Fruit fly (Drosophila melanogaster) whole organism, wandering third instar larva: ENCODE data around the gene Sf3a2.

Experiments used
- CG32264 ChIP-seq: fragments of 200-800 bp; sonication (Bioruptor generic); optimal IDR thresholded peaks from 2 replicates; lab custom pipeline; 2016; ENCODE audit warnings: missing biosample characterization, missing genetic modification characterization
- CG9705 ChIP-seq: fragments of 200-800 bp; sonication (Bioruptor generic); optimal IDR thresholded peaks from 2 replicates; lab custom pipeline; 2018; ENCODE audit warnings: missing biosample characterization, mild to moderate bottlenecking, missing genetic modification characterization
- CrebA ChIP-seq: fragments of 200-800 bp; sonication (Bioruptor generic); optimal IDR thresholded peaks from 2 replicates; lab custom pipeline; 2016; ENCODE audit warnings: missing biosample characterization, mild to moderate bottlenecking, missing genetic modification characterization, borderline replicate concordance
- Dfd ChIP-seq: fragments of >200 bp; optimal IDR thresholded peaks from 2 replicates; lab custom pipeline; 2017; ENCODE audit warnings: missing biosample characterization, missing genetic modification characterization
- Dif ChIP-seq: fragments of 200-275, 200-300 bp; sonication (Bioruptor generic); optimal IDR thresholded peaks from 2 replicates; lab custom pipeline; 2018; ENCODE audit warnings: missing biosample characterization, missing genetic modification characterization; ENCODE audit not compliant: partially characterized antibody
- GATAd ChIP-seq: sonication (Bioruptor generic); optimal IDR thresholded peaks from 2 replicates; lab custom pipeline; 2016; ENCODE audit warnings: missing biosample characterization, missing genetic modification characterization
- HLH106 ChIP-seq: fragments of 200-800 bp; optimal IDR thresholded peaks from 3 replicates; lab custom pipeline; 2019; ENCODE audit warnings: missing biosample characterization, mild to moderate bottlenecking, missing genetic modification characterization, moderate library complexity
- Hnf4 ChIP-seq: fragments of 200-800 bp; sonication (Bioruptor generic); optimal IDR thresholded peaks from 2 replicates; lab custom pipeline; 2016; ENCODE audit warnings: missing biosample characterization, mild to moderate bottlenecking, missing genetic modification characterization
- Hr78 ChIP-seq: fragments of >200 bp; optimal IDR thresholded peaks from 2 replicates; lab custom pipeline; 2017; ENCODE audit warnings: missing biosample characterization, missing genetic modification characterization
- Hr83 ChIP-seq: fragments of 200-300 bp; sonication (Bioruptor generic); optimal IDR thresholded peaks from 2 replicates; lab custom pipeline; 2016; ENCODE audit warnings: missing biosample characterization, mild to moderate bottlenecking, missing genetic modification characterization, moderate library complexity; ENCODE audit not compliant: poor library complexity, severe bottlenecking
- Jra ChIP-seq: sonication (Bioruptor generic); optimal IDR thresholded peaks from 2 replicates; lab custom pipeline; 2016; ENCODE audit warnings: missing biosample characterization, missing genetic modification characterization
- Myc ChIP-seq: fragments of >200 bp; optimal IDR thresholded peaks from 2 replicates; lab custom pipeline; 2017
- OdsH ChIP-seq: fragments of 200-800 bp; sonication (Bioruptor generic); optimal IDR thresholded peaks from 2 replicates; lab custom pipeline; 2016; ENCODE audit warnings: missing biosample characterization, mild to moderate bottlenecking, missing genetic modification characterization
- Rel ChIP-seq, 2 experiments: fragments of 200-800 bp; sonication (Bioruptor generic) in 1 of 2; optimal IDR thresholded peaks; 2 replicates in 1 of 2; 3 replicates in 1 of 2; lab custom pipeline; 2016 to 2019; ENCODE audit warnings: mild to moderate bottlenecking in 2 of 2, missing biosample characterization in 2 of 2, missing genetic modification characterization in 2 of 2, moderate library complexity in 1 of 2
- Sp1 ChIP-seq: fragments of 200-800 bp; sonication (Bioruptor generic); optimal IDR thresholded peaks from 3 replicates; lab custom pipeline; 2019; ENCODE audit warnings: missing biosample characterization, mild to moderate bottlenecking, missing genetic modification characterization, moderate library complexity
- Vsx2 ChIP-seq: fragments of 200-300, 225-300 bp; sonication (Bioruptor generic); optimal IDR thresholded peaks from 2 replicates; lab custom pipeline; 2018; ENCODE audit warnings: missing biosample characterization, missing genetic modification characterization; ENCODE audit not compliant: partially characterized antibody
- br ChIP-seq: fragments of 200-800 bp; sonication (Bioruptor generic); optimal IDR thresholded peaks from 2 replicates; lab custom pipeline; 2016; ENCODE audit warnings: missing biosample characterization, missing genetic modification characterization
- brk ChIP-seq: fragments of 200-800 bp; sonication (Bioruptor generic); optimal IDR thresholded peaks from 2 replicates; lab custom pipeline; 2016; ENCODE audit warnings: missing biosample characterization, mild to moderate bottlenecking, missing genetic modification characterization
- dmrt93B ChIP-seq: fragments of 200-800 bp; sonication (Bioruptor generic); optimal IDR thresholded peaks from 2 replicates; lab custom pipeline; 2018; ENCODE audit warnings: missing biosample characterization, mild to moderate bottlenecking, missing genetic modification characterization
- dsf ChIP-seq: sonication (Bioruptor generic); optimal IDR thresholded peaks from 2 replicates; lab custom pipeline; 2016; ENCODE audit warnings: missing biosample characterization, missing genetic modification characterization, borderline replicate concordance
- ey ChIP-seq: fragments of 200-800 bp; sonication (Bioruptor generic); optimal IDR thresholded peaks from 2 replicates; lab custom pipeline; 2016; ENCODE audit warnings: missing biosample characterization, missing genetic modification characterization
- foxo ChIP-seq, 2 experiments: fragments of 200-800 bp; sonication (Bioruptor generic); optimal IDR thresholded peaks; 2 replicates in 1 of 2; 3 replicates in 1 of 2; lab custom pipeline; 2016 to 2017; ENCODE audit warnings: missing biosample characterization in 2 of 2, missing genetic modification characterization in 2 of 2
- fru ChIP-seq: fragments of 200-800 bp; sonication (Bioruptor generic); optimal IDR thresholded peaks from 3 replicates; lab custom pipeline; 2016; ENCODE audit warnings: missing biosample characterization, mild to moderate bottlenecking, missing genetic modification characterization
- h ChIP-seq: fragments of 200-800 bp; sonication (Bioruptor generic); optimal IDR thresholded peaks from 3 replicates; lab custom pipeline; 2016; ENCODE audit warnings: missing biosample characterization, mild to moderate bottlenecking, missing genetic modification characterization
- jim ChIP-seq: fragments of 175-275, 200-325 bp; sonication (Bioruptor generic); optimal IDR thresholded peaks from 2 replicates; lab custom pipeline; 2016; ENCODE audit warnings: missing biosample characterization, mild to moderate bottlenecking, missing genetic modification characterization
- lola ChIP-seq: fragments of >200 bp; optimal IDR thresholded peaks from 2 replicates; lab custom pipeline; 2017; ENCODE audit warnings: missing biosample characterization, missing genetic modification characterization
- pan ChIP-seq: fragments of >200 bp; optimal IDR thresholded peaks from 2 replicates; lab custom pipeline; 2017
- psq ChIP-seq: fragments of 200-800 bp; sonication (Bioruptor generic); optimal IDR thresholded peaks from 3 replicates; lab custom pipeline; 2017; ENCODE audit warnings: missing biosample characterization, mild to moderate bottlenecking, missing genetic modification characterization, moderate library complexity
- rgr ChIP-seq: fragments of 200-800 bp; sonication (Bioruptor generic); optimal IDR thresholded peaks from 3 replicates; lab custom pipeline; 2016; ENCODE audit warnings: missing biosample characterization, mild to moderate bottlenecking, missing genetic modification characterization
- sage ChIP-seq: fragments of 200-800 bp; sonication (Bioruptor generic); optimal IDR thresholded peaks from 2 replicates; lab custom pipeline; 2016; ENCODE audit warnings: missing biosample characterization, mild to moderate bottlenecking, missing genetic modification characterization
- sv ChIP-seq: fragments of 200-800 bp; sonication (Bioruptor generic); optimal IDR thresholded peaks from 3 replicates; lab custom pipeline; 2016; ENCODE audit warnings: missing biosample characterization, missing genetic modification characterization
- tai ChIP-seq: sonication (Bioruptor generic); optimal IDR thresholded peaks from 2 replicates; lab custom pipeline; 2016; ENCODE audit warnings: missing biosample characterization, missing genetic modification characterization
- woc ChIP-seq: sonication (Bioruptor generic); optimal IDR thresholded peaks from 2 replicates; lab custom pipeline; 2016; ENCODE audit warnings: missing biosample characterization, mild to moderate bottlenecking, missing genetic modification characterization

The Sf3a2 gene

dm6 chr3L:12813907-12814306 lies at the start of gene Sf3a2, which contains the start of gene CG42588:
Gene Sf3a2, minus strand, starts transcription at chr3L:12814019.
Gene CG42588, plus strand, starts transcription at chr3L:12814254.
- TF ChIP-seq Vsx2 (GFP tag; lab: Kevin White, UChicago) (no peak), Jra (GFP tag; lab: Kevin White, UChicago) (no peak), jim (GFP tag; lab: Kevin White, UChicago) (no peak), lola (GFP tag; lab: Kevin White, UChicago) (no peak), foxo (GFP tag; optimal IDR thresholded peaks at IDR 0.05; lab: Kevin White, UChicago) (peak in 1 of 2 experiments; percentile 63), Hr78 (GFP tag; lab: Kevin White, UChicago) (no peak), psq (GFP tag; lab: Kevin White, UChicago) (peak; percentile 56), Rel (GFP tag; optimal IDR thresholded peaks at IDR 0.05; lab: Kevin White, UChicago) (no peak), Rel (tag; optimal IDR thresholded peaks at IDR 0.05; lab: Kevin White, UChicago) (peak; percentile 31), CG9705 (peak; percentile 29), rgr (GFP tag; lab: Kevin White, UChicago) (no peak), Hr83 (peak; percentile 72), CG32264 (no peak), woc (GFP tag; lab: Kevin White, UChicago) (peak; percentile 52), br (GFP tag; lab: Kevin White, UChicago) (no peak), fru (GFP tag; lab: Kevin White, UChicago) (no peak), pan (no peak), Sp1 (GFP tag; lab: Kevin White, UChicago) (no peak), Dfd (GFP tag; lab: Kevin White, UChicago) (no peak), dmrt93B (GFP tag; lab: Kevin White, UChicago) (no peak), Hnf4 (GFP tag; lab: Kevin White, UChicago) (no peak), ey (GFP tag; lab: Kevin White, UChicago) (peak; percentile 38), tai (GFP tag; lab: Kevin White, UChicago) (no peak), dsf (peak; percentile 15), h (no peak), sage (GFP tag; lab: Kevin White, UChicago) (no peak), Myc (no peak), CrebA (GFP tag; lab: Kevin White, UChicago) (no peak), sv (GFP tag; lab: Kevin White, UChicago) (peak; percentile 58), OdsH (peak; percentile 29), GATAd (peak; percentile 11), HLH106 (tag; lab: Kevin White, UChicago) (peak; percentile 75), brk (GFP tag; lab: Kevin White, UChicago) (no peak)

dm6 chr3L:12862820-12863219 lies 49.0 kb upstream of the Sf3a2 start, which contains the start of gene CG10943:
Gene CG10943, minus strand, starts transcription at chr3L:12862920.
- TF ChIP-seq rgr (GFP tag; lab: Kevin White, UChicago) = no peak

dm6 chr3L:12861255-12861899 lies 47.6 kb upstream of the Sf3a2 start, which contains the start of gene CG32107:
Gene CG32107, minus strand, starts transcription at chr3L:12861305.
- no peak for TF ChIP-seq Sp1 (GFP tag; lab: Kevin White, UChicago)
- TF ChIP-seq Hr78 (GFP tag; lab: Kevin White, UChicago) = no peak
- no peak for TF ChIP-seq psq (GFP tag; lab: Kevin White, UChicago)
- no peak for TF ChIP-seq CG32264
- TF ChIP-seq Hr83 = no peak
- no peak for TF ChIP-seq Rel (GFP tag; optimal IDR thresholded peaks at IDR 0.05; lab: Kevin White, UChicago)
- TF ChIP-seq Rel (tag; optimal IDR thresholded peaks at IDR 0.05; lab: Kevin White, UChicago) = peak; percentile 98
- no peak for TF ChIP-seq dsf
- no peak for TF ChIP-seq Hnf4 (GFP tag; lab: Kevin White, UChicago)
- no peak for TF ChIP-seq tai (GFP tag; lab: Kevin White, UChicago)
- no peak for TF ChIP-seq pan
- TF ChIP-seq OdsH = no peak
- peak; percentile 12 for TF ChIP-seq Dif (GFP tag; lab: Kevin White, UChicago)
- TF ChIP-seq CG9705 = no peak
- TF ChIP-seq Vsx2 (GFP tag; lab: Kevin White, UChicago) = peak; percentile 3
- peak; percentile 80 for TF ChIP-seq Myc
- no peak for TF ChIP-seq dmrt93B (GFP tag; lab: Kevin White, UChicago)
- TF ChIP-seq, all 38 proteins: peak for 4
